Worm (Caenorhabditis elegans): ENCODE measurements around the gene C17C3.5.

C17C3.5 gene

DNA sequence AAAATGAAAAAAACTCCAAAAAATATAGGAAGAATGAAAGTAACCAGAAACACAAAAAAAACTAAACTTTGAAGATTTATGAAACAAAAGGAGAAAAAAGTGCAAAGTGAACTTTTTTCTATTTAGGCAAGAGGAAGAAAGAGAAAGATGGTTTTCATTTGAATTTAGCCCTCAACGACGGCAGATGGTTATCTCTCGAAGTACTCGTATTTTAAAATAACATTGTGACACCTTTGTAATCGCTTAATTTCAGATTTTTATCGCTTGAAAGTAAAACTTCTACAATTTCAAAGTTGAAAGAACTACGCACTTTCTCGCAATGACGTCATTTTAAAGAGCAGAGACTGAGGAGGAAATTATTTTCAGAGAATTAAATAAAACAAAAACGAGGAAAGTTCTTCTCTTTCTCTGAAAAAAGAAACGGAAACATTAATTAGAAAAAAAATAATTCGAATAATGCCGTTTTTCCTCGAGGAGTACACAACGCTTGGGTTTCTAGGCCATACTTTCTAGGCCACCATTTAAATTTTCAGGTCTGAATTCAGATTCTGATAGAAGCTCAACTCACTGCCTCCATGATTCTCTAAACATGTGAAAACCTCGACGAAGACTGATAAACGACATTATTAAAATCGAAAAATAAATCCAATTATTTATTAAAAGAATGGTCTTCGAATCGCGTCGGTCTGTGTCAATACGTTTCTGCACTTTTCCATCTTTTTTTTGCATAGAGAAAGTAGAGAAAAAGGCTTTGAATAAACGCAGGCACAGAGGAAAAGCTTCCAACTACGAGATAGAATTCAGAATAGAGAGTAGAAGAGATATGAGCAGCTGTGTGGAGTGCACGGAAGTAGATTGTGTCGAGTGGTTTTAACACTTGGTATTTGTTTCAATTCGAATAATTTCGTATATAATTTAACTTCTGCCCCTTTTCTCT is 39.9 kb upstream of the C17C3.5 start (continued):
- TF ChIP-seq madf-8 (GFP tag; conservative IDR thresholded peaks at IDR 0.05) (peak; percentile 88), attf-6 (GFP tag; IDR thresholded peaks at IDR 0.05) (no peak), hmg-1.2 (GFP tag; IDR thresholded peaks at IDR 0.05) (no peak), dox-1 (GFP tag; IDR thresholded peaks at IDR 0.05) (0 out of 2 replicates have a peak, but pooled peaks have one; percentile 39), B0261.1 (tag; optimal IDR thresholded peaks at IDR 0.05) (no peak), bed-2 (GFP tag; IDR thresholded peaks at IDR 0.05) (no peak), sdz-38 (tag; optimal IDR thresholded peaks at IDR 0.05) (no peak), ztf-28 (GFP tag; IDR thresholded peaks at IDR 0.05) (0 out of 2 replicates have a peak, but pooled peaks have one; percentile 22)

DNA sequence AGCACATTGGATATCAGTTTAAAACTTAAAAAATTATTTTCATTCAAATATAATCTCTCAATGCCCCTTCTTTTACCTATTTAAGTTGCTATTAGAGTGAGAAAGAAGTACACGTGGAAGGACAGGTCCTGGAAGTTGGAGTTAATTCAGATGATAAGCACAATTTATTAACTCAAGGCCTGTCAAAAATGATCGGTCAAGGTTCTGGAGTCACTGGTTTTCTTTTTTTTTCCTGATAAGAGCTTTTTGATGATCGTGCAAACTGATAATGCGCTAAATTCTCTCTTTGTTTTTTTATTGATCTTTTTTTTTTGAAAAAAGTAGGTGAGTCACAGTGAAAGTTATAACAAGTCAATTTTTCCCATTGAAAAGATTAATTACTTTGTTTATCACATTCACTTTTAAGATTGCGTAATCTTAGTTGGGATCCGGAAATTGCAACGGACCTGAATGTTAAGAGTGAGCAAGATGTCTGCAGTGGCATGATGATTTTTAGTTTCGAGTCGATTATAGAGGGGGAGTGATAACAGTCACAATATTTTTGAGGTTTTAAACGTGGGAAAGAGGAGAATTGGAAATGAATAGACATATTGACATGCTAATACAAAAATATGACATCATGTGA is 39.0 kb upstream of the C17C3.5 start:
- TF ChIP-seq rpc-1 (optimal IDR thresholded peaks at IDR 0.05) (no peak), rpc-1 (tag; optimal IDR thresholded peaks at IDR 0.05) (no peak), attf-6 (GFP tag; IDR thresholded peaks at IDR 0.05) (no peak), ztf-26 (tag; optimal IDR thresholded peaks at IDR 0.05) (no peak), unc-62 (GFP tag; optimal IDR thresholded peaks at IDR 0.05) (peak; percentile 34), dpl-1 (GFP tag; optimal IDR thresholded peaks at IDR 0.05) (no peak), gei-17 (GFP tag; optimal IDR thresholded peaks at IDR 0.05) (no peak), atf-7 (tag; optimal IDR thresholded peaks at IDR 0.05) (peak; percentile 78), let-526 (GFP tag; IDR thresholded peaks at IDR 0.05) (no peak), hlh-26 (GFP tag; conservative IDR thresholded peaks at IDR 0.05) (no peak), madf-10 (tag; optimal IDR thresholded peaks at IDR 0.05) (no peak), let-607 (tag; optimal IDR thresholded peaks at IDR 0.05) (peak; percentile 88 to 93), nhr-80 (tag; optimal IDR thresholded peaks at IDR 0.05) (peak; percentile 90)

DNA sequence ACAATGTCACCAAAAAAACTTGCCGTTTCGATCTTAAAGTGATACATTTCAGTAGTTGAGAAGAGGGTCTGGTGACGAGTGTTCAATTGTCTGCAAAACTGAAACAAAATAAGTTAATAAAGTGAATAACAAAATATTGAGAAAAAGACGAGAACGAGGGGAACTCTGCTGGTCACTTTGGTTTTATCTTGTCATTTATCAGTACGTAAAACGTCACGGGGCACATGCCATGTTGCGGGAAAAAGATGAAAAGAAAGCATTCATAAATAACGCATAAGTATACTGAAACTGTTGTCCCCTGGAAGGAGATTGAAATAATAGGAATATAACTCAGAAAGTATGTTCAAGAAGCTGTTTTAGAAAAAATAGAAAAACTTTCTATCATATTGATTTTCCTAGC is 36.8 kb upstream of the C17C3.5 start, which contains the start of gene sahd-1:
TSS of gene sahd-1 (minus strand) at position 100 of the 400 bp plus-strand sequence.
- TF ChIP-seq nhr-80 (tag; optimal IDR thresholded peaks at IDR 0.05) (peak; percentile 24), akir-1 (GFP tag; optimal IDR thresholded peaks at IDR 0.05) (no peak)

DNA sequence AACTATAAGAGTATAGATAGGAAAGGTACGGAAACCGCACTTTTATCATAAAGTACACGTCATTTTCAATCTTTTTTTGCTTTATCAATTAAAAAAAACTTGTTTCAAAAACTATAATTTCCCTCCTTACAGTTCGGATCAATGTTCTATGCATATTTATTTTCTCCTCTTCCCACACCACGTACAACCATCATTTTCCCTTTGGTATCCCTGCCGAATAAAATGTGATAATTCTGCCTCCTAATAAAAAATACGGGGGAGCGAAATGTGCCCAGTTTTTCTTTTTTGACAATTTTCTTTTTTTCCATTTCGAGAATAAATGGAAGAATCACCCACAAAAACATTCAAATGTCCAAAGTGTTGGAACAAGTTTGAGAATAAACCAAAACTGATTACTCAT is 36.1 kb upstream of the C17C3.5 start, which contains the start of gene ZK177.3:
TSS of gene ZK177.3 (plus strand) at position 301 of the 400 bp plus-strand sequence.
- TF ChIP-seq nfya-2 (GFP tag; IDR thresholded peaks at IDR 0.05) (no peak), rcor-1 (GFP tag; IDR thresholded peaks at IDR 0.05) (no peak), hrde-1 (tag; optimal IDR thresholded peaks at IDR 0.05; ENCODE audit: borderline replicate concordance) (no peak), lin-40 (tag; optimal IDR thresholded peaks at IDR 0.05) (no peak), die-1 (tag; optimal IDR thresholded peaks at IDR 0.05) (no peak), nhr-80 (tag; optimal IDR thresholded peaks at IDR 0.05) (no peak), mes-4 (tag; optimal IDR thresholded peaks at IDR 0.05) (no peak), lsl-1 (GFP tag; optimal IDR thresholded peaks at IDR 0.05) (no peak), F57A8.1 (GFP tag; optimal IDR thresholded peaks at IDR 0.05) (no peak), hlh-26 (GFP tag; conservative IDR thresholded peaks at IDR 0.05) (no peak), lir-1 (GFP tag; conservative IDR thresholded peaks at IDR 0.05) (no peak), cebp-1 (GFP tag; IDR thresholded peaks at IDR 0.05) (no peak), cebp-1 (tag; optimal IDR thresholded peaks at IDR 0.05) (no peak), aptf-3 (GFP tag; IDR thresholded peaks at IDR 0.05) (no peak)

Data from whole organism, young adult.